Worm (Caenorhabditis elegans) whole organism, mixed stage, embryonic: Measurements from ENCODE around the gene W06B4.1.

Experiments
- bed-3 ChIP-seq: fragments of 200-800 bp; sonication (Bioruptor generic); optimal IDR thresholded peaks from 3 replicates; lab custom pipeline; 2018; ENCODE audit warnings: mild to moderate bottlenecking, missing genetic modification characterization, moderate library complexity, missing compliant biosample characterization
- blmp-1 ChIP-seq: fragments of 150-350 bp; optimal IDR thresholded peaks from 2 replicates; lab custom pipeline; 2014; ENCODE audit warnings: missing biosample characterization, missing genetic modification characterization
- ceh-39 ChIP-seq: fragments of 150-350 bp; optimal IDR thresholded peaks from 2 replicates; lab custom pipeline; 2014; ENCODE audit warnings: missing biosample characterization, missing genetic modification characterization
- ceh-43 ChIP-seq: fragments of 200-800 bp; sonication (Bioruptor generic); optimal IDR thresholded peaks from 2 replicates; lab custom pipeline; 2018; ENCODE audit warnings: mild to moderate bottlenecking, missing genetic modification characterization, moderate library complexity, missing compliant biosample characterization
- ceh-83 ChIP-seq: fragments of 200-800 bp; sonication (Bioruptor generic); optimal IDR thresholded peaks from 2 replicates; lab custom pipeline; 2018; ENCODE audit warnings: mild to moderate bottlenecking, missing genetic modification characterization, missing compliant biosample characterization
- ces-1 ChIP-seq: fragments of 150-350 bp; optimal IDR thresholded peaks from 2 replicates; lab custom pipeline; 2014; ENCODE audit warnings: missing biosample characterization, missing genetic modification reagents, missing genetic modification characterization
- cnd-1 ChIP-seq: fragments of 200-800 bp; sonication (Bioruptor generic); optimal IDR thresholded peaks from 2 replicates; lab custom pipeline; 2018; ENCODE audit warnings: mild to moderate bottlenecking, missing genetic modification characterization, missing compliant biosample characterization
- drap-1 ChIP-seq: fragments of 200-800 bp; sonication (Bioruptor generic); optimal IDR thresholded peaks from 3 replicates; lab custom pipeline; 2018; ENCODE audit warnings: mild to moderate bottlenecking, missing genetic modification characterization, missing compliant biosample characterization
- elt-1 ChIP-seq: sonication (generic microtip); optimal IDR thresholded peaks from 2 replicates; lab custom pipeline; 2017; ENCODE audit warnings: missing genetic modification characterization, mild to moderate bottlenecking, missing compliant biosample characterization, antibody characterized with exemption, moderate library complexity, borderline replicate concordance; ENCODE audit not compliant: insufficient read depth
- elt-3 ChIP-seq: fragments of 150-350 bp; optimal IDR thresholded peaks from 2 replicates; lab custom pipeline; 2014; ENCODE audit warnings: missing biosample characterization, missing genetic modification characterization
- flh-1 ChIP-seq: fragments of 200-800 bp; sonication (Bioruptor generic); optimal IDR thresholded peaks from 2 replicates; lab custom pipeline; 2018; ENCODE audit warnings: mild to moderate bottlenecking, missing genetic modification characterization, moderate library complexity, missing compliant biosample characterization
- ham-2 ChIP-seq: fragments of 200-800 bp; sonication (Bioruptor generic); optimal IDR thresholded peaks from 2 replicates; lab custom pipeline; 2018; ENCODE audit warnings: mild to moderate bottlenecking, missing genetic modification characterization, missing compliant biosample characterization
- hlh-1 ChIP-seq: fragments of 150-350 bp; optimal IDR thresholded peaks from 2 replicates; lab custom pipeline; 2014; ENCODE audit warnings: missing biosample characterization, missing genetic modification reagents, missing genetic modification characterization
- lin-13 ChIP-seq: fragments of 150-350 bp; optimal IDR thresholded peaks from 2 replicates; lab custom pipeline; 2014; ENCODE audit warnings: missing biosample characterization, missing genetic modification characterization
- lin-32 ChIP-seq: fragments of 200-800 bp; sonication (Bioruptor generic); optimal IDR thresholded peaks from 2 replicates; lab custom pipeline; 2018; ENCODE audit warnings: mild to moderate bottlenecking, missing genetic modification characterization, missing compliant biosample characterization
- lsy-2 ChIP-seq: fragments of 150-350 bp; optimal IDR thresholded peaks from 2 replicates; lab custom pipeline; 2014; ENCODE audit warnings: missing biosample characterization, missing genetic modification characterization
- mep-1 ChIP-seq: fragments of 150-350 bp; optimal IDR thresholded peaks from 2 replicates; lab custom pipeline; 2017; ENCODE audit warnings: missing biosample characterization, missing genetic modification reagents, missing genetic modification characterization, inconsistent platforms
- mls-2 ChIP-seq: sonication (generic microtip); optimal IDR thresholded peaks from 2 replicates; lab custom pipeline; 2016; ENCODE audit warnings: mild to moderate bottlenecking, missing genetic modification characterization, moderate library complexity, missing compliant biosample characterization
- nhr-12 ChIP-seq: fragments of 150-350 bp; optimal IDR thresholded peaks from 2 replicates; lab custom pipeline; 2014; ENCODE audit warnings: missing biosample characterization, missing genetic modification characterization
- nhr-2 ChIP-seq: fragments of 150-350 bp; optimal IDR thresholded peaks from 2 replicates; lab custom pipeline; 2014; ENCODE audit warnings: missing biosample characterization, missing genetic modification characterization
- nhr-237 ChIP-seq: fragments of 150-350 bp; optimal IDR thresholded peaks from 2 replicates; lab custom pipeline; 2014; ENCODE audit warnings: missing biosample characterization, missing genetic modification characterization
- nhr-28 ChIP-seq: fragments of 150-350 bp; optimal IDR thresholded peaks from 2 replicates; lab custom pipeline; 2014; ENCODE audit warnings: missing biosample characterization, missing genetic modification characterization
- nhr-76 ChIP-seq: sonication (generic microtip); optimal IDR thresholded peaks from 2 replicates; lab custom pipeline; 2017; ENCODE audit warnings: missing biosample characterization, missing genetic modification characterization
- sem-2 ChIP-seq: fragments of 200-800 bp; sonication (Bioruptor generic); optimal IDR thresholded peaks from 2 replicates; lab custom pipeline; 2018; ENCODE audit warnings: mild to moderate bottlenecking, missing genetic modification characterization, missing compliant biosample characterization
- sptf-1 ChIP-seq: sonication (generic microtip); optimal IDR thresholded peaks from 2 replicates; lab custom pipeline; 2017; ENCODE audit warnings: mild to moderate bottlenecking, missing genetic modification characterization, moderate library complexity, missing compliant biosample characterization
- tbx-8 ChIP-seq: fragments of 200-800 bp; sonication (Bioruptor generic); optimal IDR thresholded peaks from 2 replicates; lab custom pipeline; 2018; ENCODE audit warnings: mild to moderate bottlenecking, missing genetic modification characterization, moderate library complexity, missing compliant biosample characterization
- unc-120 ChIP-seq: sonication (generic microtip); optimal IDR thresholded peaks from 2 replicates; lab custom pipeline; 2017; ENCODE audit warnings: missing genetic modification characterization, missing compliant biosample characterization; ENCODE audit not compliant: poor library complexity, severe bottlenecking
- unc-39 ChIP-seq: fragments of 150-350 bp; optimal IDR thresholded peaks from 2 replicates; lab custom pipeline; 2014; ENCODE audit warnings: missing biosample characterization, missing genetic modification characterization
- unc-62 ChIP-seq: fragments of 150-350 bp; optimal IDR thresholded peaks from 2 replicates; lab custom pipeline; 2014; ENCODE audit warnings: missing biosample characterization, missing genetic modification reagents, missing genetic modification characterization
- zip-8 ChIP-seq: fragments of 150-350 bp; optimal IDR thresholded peaks from 2 replicates; lab custom pipeline; 2014; ENCODE audit warnings: missing biosample characterization, missing genetic modification characterization
- ztf-11 ChIP-seq: fragments of 150-350 bp; optimal IDR thresholded peaks from 2 replicates; lab custom pipeline; 2014; ENCODE audit warnings: missing biosample characterization, missing genetic modification characterization

W06B4.1 gene

DNA sequence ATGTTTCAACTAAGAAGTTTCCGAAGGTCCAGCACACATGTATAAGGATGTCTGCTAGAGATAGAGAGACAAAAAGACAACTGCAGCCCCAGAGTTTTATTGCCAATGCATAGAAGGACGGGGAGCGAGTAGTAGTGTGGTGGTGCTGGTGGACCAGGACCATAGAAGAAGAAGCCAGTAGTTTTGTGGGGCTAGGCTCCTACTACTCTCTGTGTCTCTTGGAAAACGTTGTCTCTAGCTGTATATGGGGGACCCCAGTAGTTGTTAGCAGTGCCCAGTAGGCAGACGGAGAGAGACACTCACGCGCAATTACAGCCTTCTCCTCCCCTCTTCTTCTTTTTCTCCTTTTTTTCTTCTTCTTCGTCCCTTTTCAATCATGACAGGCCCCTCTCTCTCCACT lies 15.4 kb upstream of the W06B4.1 start:
- TF ChIP-seq unc-120 (tag; lab: Kevin White, UChicago) (no peak), ces-1 (GFP tag; lab: Kevin White, UChicago) (peak; percentile 45)

DNA sequence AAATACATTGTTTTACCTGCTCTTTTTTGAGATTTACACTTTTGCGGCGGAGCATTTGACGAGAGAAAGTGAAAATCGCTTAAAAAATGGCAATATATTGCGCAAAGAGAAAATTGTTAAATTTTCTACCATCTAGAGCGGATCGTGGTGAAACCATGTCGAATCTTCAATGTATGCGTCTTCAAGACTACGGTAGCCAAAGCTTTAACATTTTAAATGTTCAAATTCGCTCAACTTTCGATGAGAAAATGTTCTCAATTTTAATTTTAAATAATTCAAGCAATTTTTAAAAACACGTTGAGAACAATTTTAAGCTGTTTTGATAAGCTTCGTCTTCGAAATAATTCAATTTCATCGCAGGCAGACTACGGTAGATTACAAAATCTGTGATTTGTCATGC lies 11.1 kb upstream of the W06B4.1 start:
- TF ChIP-seq unc-62 (no peak), elt-3 (no peak), ces-1 (GFP tag; lab: Kevin White, UChicago) (no peak), nhr-76 (no peak), nhr-2 (tag; lab: Kevin White, UChicago) (no peak), nhr-237 (tag; lab: Kevin White, UChicago) (no peak), lin-13 (tag; lab: Kevin White, UChicago) (no peak), sem-2 (GFP tag; lab: Kevin White, UChicago) (no peak), nhr-12 (no peak), bed-3 (no peak), zip-8 (tag; lab: Kevin White, UChicago) (no peak)
- TF ChIP-seq, all 35 proteins: peak for 0

DNA sequence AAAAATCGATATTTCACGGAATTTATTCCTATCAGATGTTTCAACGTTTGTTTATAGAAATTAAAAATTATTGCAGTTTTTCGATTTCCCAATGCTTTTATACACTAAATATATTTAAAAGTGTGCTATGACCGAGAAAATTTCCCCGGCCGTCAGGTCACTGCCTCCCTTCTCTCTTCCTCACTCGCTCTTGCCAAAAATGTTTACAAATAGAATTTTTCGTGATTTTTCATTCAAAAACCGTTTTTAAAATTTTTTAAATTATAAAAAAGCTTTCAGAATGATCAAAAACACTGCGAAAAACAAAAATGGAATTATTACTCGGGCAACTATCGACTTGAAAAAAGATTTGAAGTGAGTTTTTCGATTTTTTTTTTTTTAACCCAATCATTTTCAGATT lies 10.5 kb upstream of the W06B4.1 start, which contains the start of the genes T12C9.7 and vps-18:
Gene T12C9.7, minus strand, starts transcription at position 101 of the 400 bp plus-strand sequence.
Gene vps-18, plus strand, starts transcription at position 280 of the 400 bp plus-strand sequence.
- TF ChIP-seq nhr-76 (no peak), sem-2 (GFP tag; lab: Kevin White, UChicago) (no peak), nhr-237 (tag; lab: Kevin White, UChicago) (no peak), bed-3 (no peak), unc-120 (tag; lab: Kevin White, UChicago) (no peak), elt-3 (no peak), hlh-1 (no peak), ceh-43 (GFP tag; lab: Kevin White, UChicago) (no peak), tbx-8 (GFP tag; lab: Kevin White, UChicago) (no peak), lin-13 (tag; lab: Kevin White, UChicago) (no peak), nhr-12 (no peak), lsy-2 (no peak), unc-39 (tag; lab: Kevin White, UChicago) (no peak), ceh-39 (tag; lab: Kevin White, UChicago) (no peak), nhr-28 (tag; lab: Kevin White, UChicago) (no peak), mep-1 (tag; lab: Kevin White, UChicago) (no peak), unc-62 (no peak)
- TF ChIP-seq, all 35 proteins: peak for 0

- TF ChIP-seq blmp-1 (tag; lab: Kevin White, UChicago): no peak
- no peak for TF ChIP-seq ces-1 (GFP tag; lab: Kevin White, UChicago)
- TF ChIP-seq sptf-1 (tag; lab: Kevin White, UChicago): no peak
- no peak for TF ChIP-seq hlh-1
- TF ChIP-seq cnd-1 (tag; lab: Kevin White, UChicago): no peak
- no peak for TF ChIP-seq ceh-39 (tag; lab: Kevin White, UChicago)
- no peak for TF ChIP-seq nhr-12
- no peak for TF ChIP-seq lin-13 (tag; lab: Kevin White, UChicago)
- TF ChIP-seq tbx-8 (GFP tag; lab: Kevin White, UChicago): no peak
- no peak for TF ChIP-seq ceh-83 (GFP tag; lab: Kevin White, UChicago)
- no peak for TF ChIP-seq lin-32 (GFP tag; lab: Kevin White, UChicago)
- TF ChIP-seq ceh-43 (GFP tag; lab: Kevin White, UChicago): no peak
- no peak for TF ChIP-seq zip-8 (tag; lab: Kevin White, UChicago)
- TF ChIP-seq elt-1 (tag; lab: Kevin White, UChicago): no peak
- TF ChIP-seq ztf-11 (tag; lab: Kevin White, UChicago): no peak
- no peak for TF ChIP-seq nhr-76
These were observed 8.6 kb upstream of the W06B4.1 start for ce11 chrII:4462842-4463241.

DNA sequence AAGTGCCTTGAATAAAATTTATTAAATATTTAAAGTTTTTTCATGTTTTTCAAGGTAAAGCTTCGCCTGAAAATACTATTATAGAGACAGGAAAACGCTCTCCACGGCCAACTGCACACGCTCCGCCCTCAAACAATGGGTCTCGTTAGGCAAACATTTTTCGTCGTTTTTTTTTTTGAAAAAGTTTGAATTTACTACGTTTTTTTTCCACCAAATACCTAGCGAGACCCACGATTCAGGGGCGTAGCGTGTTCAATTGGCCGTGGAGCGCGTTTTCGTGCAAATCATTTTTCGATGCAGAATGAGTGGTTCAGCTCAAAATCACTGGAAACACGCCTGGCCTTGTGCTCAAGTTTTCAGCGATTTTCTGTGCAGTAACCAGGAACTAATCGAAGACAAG lies 3.5 kb upstream of the W06B4.1 start, which contains the start of gene W06B4.2:
Gene W06B4.2, plus strand, starts transcription at position 301 of the 400 bp plus-strand sequence.
- TF ChIP-seq nhr-237 (tag; lab: Kevin White, UChicago) (no peak), hlh-1 (no peak), lin-13 (tag; lab: Kevin White, UChicago) (no peak), lsy-2 (no peak), elt-3 (no peak), ces-1 (GFP tag; lab: Kevin White, UChicago) (no peak), mls-2 (tag; lab: Kevin White, UChicago) (no peak), tbx-8 (GFP tag; lab: Kevin White, UChicago) (no peak), drap-1 (no peak), lin-32 (GFP tag; lab: Kevin White, UChicago) (no peak), ham-2 (GFP tag; lab: Kevin White, UChicago) (no peak), ceh-83 (GFP tag; lab: Kevin White, UChicago) (no peak), flh-1 (GFP tag; lab: Kevin White, UChicago) (no peak), nhr-28 (tag; lab: Kevin White, UChicago) (no peak)
